Worm (Caenorhabditis elegans) whole organism, young adult: Measurements from ENCODE around the gene hex-1.

Experiments
- C17E4.6 ChIP-seq: fragments of 200-800 bp; sonication (Bioruptor generic); IDR thresholded peaks from 2 replicates; pipeline ENCODE4 v1.3.6; 2022; ENCODE audit warnings: missing genetic modification reagents, missing genetic modification characterization, missing compliant biosample characterization
- F10E7.11 ChIP-seq: sonication (generic microtip); optimal IDR thresholded peaks from 2 replicates; lab custom pipeline; 2017; ENCODE audit warnings: mild to moderate bottlenecking, missing genetic modification characterization, moderate library complexity, missing compliant biosample characterization
- F22D6.2 ChIP-seq: sonication (generic microtip); optimal IDR thresholded peaks from 2 replicates; lab custom pipeline; 2016; ENCODE audit warnings: mild to moderate bottlenecking, missing genetic modification characterization, missing compliant biosample characterization
- F57C9.4 ChIP-seq: sonication (generic microtip); optimal IDR thresholded peaks from 2 replicates; lab custom pipeline; 2017; ENCODE audit warnings: mild to moderate bottlenecking, missing genetic modification characterization, missing compliant biosample characterization
- Y79H2A.3 ChIP-seq: fragments of 200-800 bp; sonication (Bioruptor generic); conservative IDR thresholded peaks from 2 replicates; pipeline ENCODE4 v1.3.6; 2022; ENCODE audit warnings: missing genetic modification reagents, missing genetic modification characterization, missing compliant biosample characterization
- athp-1 ChIP-seq: sonication (generic microtip); optimal IDR thresholded peaks from 2 replicates; lab custom pipeline; 2017; ENCODE audit warnings: mild to moderate bottlenecking, missing genetic modification characterization, missing compliant biosample characterization
- attf-5 ChIP-seq: fragments of 200-800 bp; sonication (Bioruptor generic); optimal IDR thresholded peaks from 2 replicates; lab custom pipeline; 2018; ENCODE audit warnings: mild to moderate bottlenecking, missing genetic modification characterization, missing compliant biosample characterization
- bed-1 ChIP-seq: fragments of 200-800 bp; sonication (Bioruptor generic); IDR thresholded peaks from 2 replicates; pipeline ENCODE4 v1.3.6; 2022; ENCODE audit warnings: missing genetic modification reagents, missing genetic modification characterization, missing compliant biosample characterization
- cebp-1 ChIP-seq, 2 experiments: fragments of 200-800 bp in 1 of 2; sonication (Bioruptor generic) in 1 of 2; sonication (generic microtip) in 1 of 2; IDR thresholded peaks in 1 of 2; optimal IDR thresholded peaks in 1 of 2; 2 replicates each; pipeline versions ENCODE4 v1.3.6 to Lab custom; 2017 to 2022; ENCODE audit warnings: missing compliant biosample characterization in 2 of 2, missing genetic modification characterization in 2 of 2, mild to moderate bottlenecking in 1 of 2, missing genetic modification reagents in 1 of 2, moderate library complexity in 1 of 2
- ceh-40 ChIP-seq: fragments of 200-800 bp; sonication (Bioruptor generic); IDR thresholded peaks from 2 replicates; pipeline ENCODE4 v1.3.6; 2022; ENCODE audit warnings: missing genetic modification characterization, missing compliant biosample characterization
- dox-1 ChIP-seq: fragments of 200-800 bp; sonication (Bioruptor generic); IDR thresholded peaks from 2 replicates; pipeline ENCODE4 v1.3.6; 2022; ENCODE audit warnings: missing genetic modification reagents, missing genetic modification characterization, missing compliant biosample characterization
- efl-1 ChIP-seq: fragments of 150-350 bp; optimal IDR thresholded peaks from 2 replicates; lab custom pipeline; 2014; ENCODE audit warnings: missing biosample characterization, missing genetic modification reagents, missing genetic modification characterization
- egl-18 ChIP-seq: fragments of 200-800 bp; sonication (Bioruptor generic); IDR thresholded peaks from 2 replicates; pipeline ENCODE4 v1.3.6; 2022; ENCODE audit warnings: missing genetic modification reagents, missing genetic modification characterization, missing compliant biosample characterization
- hmg-1.2 ChIP-seq: fragments of 200-800 bp; sonication (Bioruptor generic); IDR thresholded peaks from 2 replicates; pipeline ENCODE4 v1.3.6; 2022; ENCODE audit warnings: missing genetic modification reagents, missing genetic modification characterization, missing compliant biosample characterization
- let-607 ChIP-seq, 2 experiments: fragments of 200-800 bp in 1 of 2; sonication (Bioruptor generic) in 1 of 2; sonication (generic microtip) in 1 of 2; optimal IDR thresholded peaks; 2 replicates each; lab custom pipeline; 2016 to 2018; ENCODE audit warnings: mild to moderate bottlenecking in 2 of 2, missing compliant biosample characterization in 2 of 2, missing genetic modification characterization in 2 of 2, moderate library complexity in 2 of 2, missing genotype in 1 of 2
- lin-40 ChIP-seq: sonication (generic microtip); optimal IDR thresholded peaks from 2 replicates; lab custom pipeline; 2016; ENCODE audit warnings: missing genetic modification characterization, mild to moderate bottlenecking, missing compliant biosample characterization, missing genotype, missing genetic modification reagents
- lin-54 ChIP-seq: fragments of 200-800 bp; sonication (Bioruptor generic); optimal IDR thresholded peaks from 2 replicates; lab custom pipeline; 2018; ENCODE audit warnings: mild to moderate bottlenecking, missing genetic modification characterization, missing compliant biosample characterization
- lir-1 ChIP-seq: fragments of 200-800 bp; sonication (Bioruptor generic); conservative IDR thresholded peaks from 2 replicates; pipeline ENCODE4 v1.3.6; 2022; ENCODE audit warnings: missing genetic modification reagents, missing genetic modification characterization, missing compliant biosample characterization
- madf-3 ChIP-seq: fragments of 200-800 bp; sonication (Bioruptor generic); IDR thresholded peaks from 2 replicates; pipeline ENCODE4 v1.3.6; 2022; ENCODE audit warnings: missing genetic modification reagents, missing genetic modification characterization, missing compliant biosample characterization
- nhr-80 ChIP-seq: sonication (generic microtip); optimal IDR thresholded peaks from 2 replicates; lab custom pipeline; 2016; ENCODE audit warnings: missing genetic modification characterization, missing compliant biosample characterization
- pha-4 ChIP-seq: fragments of 150-350 bp; sonication (generic microtip); optimal IDR thresholded peaks from 2 replicates; lab custom pipeline; 2014; ENCODE audit warnings: missing biosample characterization, missing genetic modification reagents, missing genetic modification characterization
- rec-8 ChIP-seq, 2 experiments: sonication (generic microtip); optimal IDR thresholded peaks; 2 replicates each; lab custom pipeline; 2016; ENCODE audit warnings: mild to moderate bottlenecking in 2 of 2, missing genetic modification characterization in 2 of 2, missing genetic modification reagents in 2 of 2, missing genotype in 2 of 2, missing biosample characterization in 1 of 2, missing compliant biosample characterization in 1 of 2, moderate library complexity in 1 of 2
- snpc-1.3 ChIP-seq: sonication (generic microtip); optimal IDR thresholded peaks from 2 replicates; lab custom pipeline; 2017; ENCODE audit warnings: missing genetic modification characterization, mild to moderate bottlenecking, missing compliant biosample characterization, antibody characterized with exemption, moderate library complexity, missing genotype, missing genetic modification reagents; ENCODE audit not compliant: insufficient read depth
- snpc-3.4 ChIP-seq: sonication (generic microtip); optimal IDR thresholded peaks from 2 replicates; lab custom pipeline; 2017; ENCODE audit warnings: missing genetic modification characterization, mild to moderate bottlenecking, missing compliant biosample characterization, antibody characterized with exemption, moderate library complexity, missing genotype, missing genetic modification reagents
- somi-1 ChIP-seq: fragments of 200-800 bp; sonication (Bioruptor generic); optimal IDR thresholded peaks from 2 replicates; lab custom pipeline; 2018; ENCODE audit warnings: mild to moderate bottlenecking, missing genetic modification characterization, missing compliant biosample characterization
- sptf-2 ChIP-seq: fragments of 200-800 bp; sonication (Bioruptor generic); optimal IDR thresholded peaks from 2 replicates; lab custom pipeline; 2018; ENCODE audit warnings: mild to moderate bottlenecking, missing genetic modification characterization, missing compliant biosample characterization
- tbp1 ChIP-seq: fragments of 200-800 bp; sonication (Bioruptor generic); optimal IDR thresholded peaks from 2 replicates; lab custom pipeline; 2018; ENCODE audit warnings: mild to moderate bottlenecking, missing genetic modification characterization, missing compliant biosample characterization
- tlf-1 ChIP-seq: fragments of 200-800 bp; sonication (Bioruptor generic); optimal IDR thresholded peaks from 2 replicates; lab custom pipeline; 2018; ENCODE audit warnings: mild to moderate bottlenecking, missing genetic modification characterization, missing compliant biosample characterization
- unc-130 ChIP-seq: sonication (generic microtip); optimal IDR thresholded peaks from 2 replicates; lab custom pipeline; 2016; ENCODE audit warnings: missing genetic modification reagents, missing genetic modification characterization, missing compliant biosample characterization
- xnd-1 ChIP-seq: sonication (generic microtip); optimal IDR thresholded peaks from 2 replicates; lab custom pipeline; 2016; ENCODE audit warnings: missing genotype, missing genetic modification reagents, missing genetic modification characterization, missing compliant biosample characterization
- ztf-18 ChIP-seq: sonication (generic microtip); optimal IDR thresholded peaks from 2 replicates; lab custom pipeline; 2016; ENCODE audit warnings: missing genotype, mild to moderate bottlenecking, missing genetic modification characterization, missing compliant biosample characterization

hex-1 gene

ce11 chrX:2246908-2247307 lies 26.0 kb downstream of the hex-1 start, which contains the start of gene AH9.1:
Gene AH9.1, minus strand, starts transcription at chrX:2247008.
- TF ChIP-seq Y79H2A.3 (GFP tag; lab: Robert Waterston, UW) (no peak), C17E4.6 (GFP tag; lab: Robert Waterston, UW) (no peak), ztf-18 (tag; lab: Kevin White, UChicago) (no peak), snpc-1.3 (tag; lab: Kevin White, UChicago) (no peak)

- TF ChIP-seq bed-1 (GFP tag; lab: Robert Waterston, UW) (no peak), ceh-40 (GFP tag; lab: Robert Waterston, UW) (no peak), tlf-1 (GFP tag; lab: Kevin White, UChicago) (no peak)
These were observed 37.1 kb downstream of the hex-1 start, which contains the start of gene crn-4 for ce11 chrX:2258001-2258400. Gene crn-4, minus strand, starts transcription at chrX:2258101.

DNA sequence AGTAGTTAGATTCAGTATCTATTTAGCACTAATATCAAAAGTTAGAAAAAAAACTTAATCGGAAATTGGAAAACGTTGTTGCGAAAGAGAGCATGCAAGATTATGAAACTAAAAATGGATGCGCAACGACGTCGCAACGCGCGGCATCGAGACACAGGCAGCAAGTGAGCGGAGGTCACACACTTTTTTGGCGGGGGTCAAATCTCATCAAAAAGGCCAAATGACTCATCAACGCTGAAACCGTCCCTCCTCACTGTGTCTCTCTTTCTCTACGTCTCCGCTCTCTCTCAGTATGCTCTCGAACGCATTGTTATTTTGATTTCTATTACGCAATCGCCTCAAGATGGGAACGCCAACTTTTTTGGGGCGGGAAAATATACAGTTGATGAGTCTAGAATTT lies 37.5 kb downstream of the hex-1 start:
- TF ChIP-seq cebp-1 (GFP tag; IDR thresholded peaks at IDR 0.05; lab: Robert Waterston, UW) (peak; percentile 60; the same call in 1 of the 2 replicates), cebp-1 (tag; optimal IDR thresholded peaks at IDR 0.05; lab: Kevin White, UChicago) (peak; percentile 96), somi-1 (GFP tag; lab: Kevin White, UChicago) (no peak), lir-1 (GFP tag; lab: Robert Waterston, UW) (no peak), rec-8 (tag; optimal IDR thresholded peaks at IDR 0.05; lab: Kevin White, UChicago) (no peak), lin-40 (no peak), sptf-2 (GFP tag; lab: Kevin White, UChicago) (no peak), tbp1 (GFP tag; lab: Kevin White, UChicago) (no peak), madf-3 (GFP tag; lab: Robert Waterston, UW) (no peak), snpc-1.3 (tag; lab: Kevin White, UChicago) (no peak), athp-1 (no peak), xnd-1 (tag; lab: Kevin White, UChicago) (no peak), nhr-80 (tag; lab: Kevin White, UChicago) (peak; percentile 11), F10E7.11 (tag; lab: Kevin White, UChicago) (no peak), dox-1 (no peak), efl-1 (GFP tag; lab: Kevin White, UChicago) (peak; percentile 57)
- TF ChIP-seq, all 124 proteins: peak for 3

- TF ChIP-seq nhr-80 (tag; lab: Kevin White, UChicago) (peak; percentile 6), hmg-1.2 (GFP tag; lab: Robert Waterston, UW) (no peak)
These were observed 40.1 kb downstream of the hex-1 start, which contains the start of gene AH9.3 for ce11 chrX:2261003-2261402. Gene AH9.3, minus strand, starts transcription at chrX:2261103.

ce11 chrX:2262420-2262819 lies 41.5 kb downstream of the hex-1 start:
- TF ChIP-seq unc-130 (no peak), F22D6.2 (tag; lab: Kevin White, UChicago) (no peak), snpc-3.4 (tag; lab: Kevin White, UChicago) (no peak), lin-54 (GFP tag; lab: Kevin White, UChicago) (no peak), lin-40 (no peak), pha-4 (tag; lab: Kevin White, UChicago) (no peak), egl-18 (GFP tag; lab: Robert Waterston, UW) (no peak), let-607 (tag; optimal IDR thresholded peaks at IDR 0.05; lab: Kevin White, UChicago) (no peak), lir-1 (GFP tag; lab: Robert Waterston, UW) (no peak), attf-5 (GFP tag; lab: Kevin White, UChicago) (no peak), F57C9.4 (tag; lab: Kevin White, UChicago) (no peak)
- TF ChIP-seq, all 124 proteins: peak for 0
